Fruit fly (Drosophila melanogaster): ENCODE results near the gene Tie.

DNA sequence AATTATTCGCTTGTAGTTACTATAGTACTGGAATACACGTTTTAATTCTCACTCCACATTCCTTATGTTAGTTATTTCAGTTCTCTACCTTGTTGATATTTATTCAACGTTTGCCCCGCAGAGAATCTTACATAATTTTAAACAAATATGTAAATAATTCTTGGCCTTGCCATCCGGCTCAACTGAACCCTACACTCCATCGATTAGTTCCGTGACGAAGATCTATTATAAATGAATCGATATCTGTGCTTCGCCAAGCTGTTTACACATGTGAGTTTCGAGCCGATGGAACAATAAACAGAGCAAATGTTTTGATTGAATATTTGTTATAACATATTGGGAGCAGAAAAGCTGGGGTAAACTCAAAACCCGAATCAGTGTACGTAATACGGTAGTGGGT lies 10.1 kb downstream of the Tie start:
- TF ChIP-seq h (GFP tag; optimal IDR thresholded peaks at IDR 0.05) (no peak), Hnf4 (GFP tag; optimal IDR thresholded peaks at IDR 0.05) (no peak), Dfd (GFP tag; optimal IDR thresholded peaks at IDR 0.05) (no peak), foxo (GFP tag; optimal IDR thresholded peaks at IDR 0.05) (no peak), brk (GFP tag; optimal IDR thresholded peaks at IDR 0.05) (no peak), usp (GFP tag; optimal IDR thresholded peaks at IDR 0.05) (no peak), tai (GFP tag; optimal IDR thresholded peaks at IDR 0.05) (no peak), lola (GFP tag; optimal IDR thresholded peaks at IDR 0.05) (no peak), Hr78 (GFP tag; optimal IDR thresholded peaks at IDR 0.05) (no peak)

Measured in whole organism, wandering third instar larva.